Worm (Caenorhabditis elegans): Measurements from ENCODE around the gene F01G4.6.

DNA sequence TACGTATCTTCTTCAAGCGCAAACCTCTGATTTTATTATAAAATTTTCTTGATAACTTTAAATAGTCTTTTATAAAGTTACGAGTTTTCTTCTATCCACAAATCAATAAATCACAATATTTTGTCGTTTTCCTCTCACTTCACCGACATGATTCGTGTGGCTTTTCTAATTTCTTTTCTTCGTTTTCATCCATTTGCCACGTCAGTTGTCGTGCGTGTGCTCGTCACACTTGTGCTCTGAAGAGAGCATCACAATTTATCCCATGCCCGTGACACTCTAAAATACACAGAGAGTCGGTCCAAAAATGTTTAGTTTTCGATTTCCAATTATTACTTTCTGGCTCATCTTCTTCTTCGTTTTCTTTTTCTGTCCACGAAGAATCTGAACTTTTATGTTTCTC lies 37.4 kb downstream of the F01G4.6 start:
- TF ChIP-seq flt-1 (GFP tag; IDR thresholded peaks at IDR 0.05) (no peak), cog-1 (tag; optimal IDR thresholded peaks at IDR 0.05) (no peak), klf-2 (GFP tag; conservative IDR thresholded peaks at IDR 0.05) (no peak), med-1 (GFP tag; optimal IDR thresholded peaks at IDR 0.05; ENCODE audit: insufficient read depth) (no peak), T22C8.4 (GFP tag; IDR thresholded peaks at IDR 0.05) (no peak), ref-1 (GFP tag; conservative IDR thresholded peaks at IDR 0.05) (no peak), tab-1 (GFP tag; IDR thresholded peaks at IDR 0.05) (no peak), ztf-23 (GFP tag; IDR thresholded peaks at IDR 0.05) (no peak)

All from whole organism, midembryonic.